Fruit fly (Drosophila melanogaster) S2 (cell line): ENCODE data around the gene CG34313.

Experiments used
- CG8478 ChIP-seq: fragments of >200 bp; optimal IDR thresholded peaks from 2 replicates; lab custom pipeline; 2018
- CTCF ChIP-seq, 2 experiments: fragments of >200 bp; optimal IDR thresholded peaks; 2 replicates each; lab custom pipeline; 2018

DNA sequence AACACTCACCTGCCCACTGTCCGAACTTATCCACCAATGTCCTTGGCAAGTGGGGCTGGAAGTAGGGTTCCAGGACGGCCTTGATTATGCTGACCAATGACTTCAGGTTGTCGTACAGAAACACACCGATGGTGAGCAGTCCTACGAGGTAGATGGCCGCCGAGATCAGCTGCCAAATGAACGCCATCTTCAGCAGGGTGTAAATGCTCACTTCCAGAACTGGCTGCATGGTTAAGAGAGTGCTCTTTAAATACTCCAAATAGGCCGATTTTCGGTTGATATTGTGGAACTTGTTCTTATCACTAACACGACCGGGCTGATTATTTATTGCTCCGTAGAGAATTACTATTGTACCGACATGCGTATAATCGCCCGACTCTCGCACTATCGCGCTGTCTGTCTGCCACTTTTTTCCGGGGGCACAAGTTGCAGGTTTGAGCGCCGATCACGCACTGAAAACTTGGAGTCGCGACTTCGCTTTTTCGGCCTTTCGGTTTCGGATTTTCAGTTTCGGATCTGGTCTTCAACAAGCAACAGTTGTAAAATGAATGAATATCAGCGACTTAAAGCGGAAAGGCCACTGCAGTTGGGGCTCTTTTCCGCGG, 32.5 kb upstream of the CG34313 start:
- TF ChIP-seq CG8478 (lab: Kevin White, UChicago) (no peak), CTCF (optimal IDR thresholded peaks at IDR 0.05; lab: Kevin White, UChicago) (no peak)
